Worm (Caenorhabditis elegans): ENCODE data around the gene F21F8.5.

DNA sequence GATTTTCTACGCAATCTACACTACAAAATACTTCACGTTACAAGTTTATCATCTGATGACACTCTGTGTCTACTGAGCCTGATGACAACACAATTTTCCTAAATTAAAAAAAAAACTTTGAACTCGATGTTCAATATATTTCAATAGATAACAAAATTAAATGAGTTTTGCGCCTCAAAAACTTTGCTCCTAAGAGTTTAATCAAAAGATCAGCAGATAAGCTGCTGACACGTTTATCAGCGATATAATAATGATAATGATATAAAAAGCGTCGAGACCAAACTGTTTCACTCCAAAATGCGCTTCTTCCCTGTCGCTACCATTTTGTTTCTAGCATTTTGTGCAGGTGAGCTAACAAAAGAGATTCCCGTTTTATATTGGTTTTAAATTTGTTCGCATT, 41.5 kb upstream of the F21F8.5 start, which contains the start of gene clec-218:
- TF ChIP-seq nfya-1 (tag; optimal IDR thresholded peaks at IDR 0.05; ENCODE audit: borderline replicate concordance, insufficient read depth) (no peak), ceh-58 (GFP tag; IDR thresholded peaks at IDR 0.05) (no peak), nhr-80 (tag; optimal IDR thresholded peaks at IDR 0.05) (peak; percentile 48), attf-3 (GFP tag; conservative IDR thresholded peaks at IDR 0.05) (no peak), Y53G8AR.9 (GFP tag; conservative IDR thresholded peaks at IDR 0.05) (no peak), ztf-26 (tag; optimal IDR thresholded peaks at IDR 0.05) (no peak), nhr-27 (tag; optimal IDR thresholded peaks at IDR 0.05) (no peak), zim-3 (tag; optimal IDR thresholded peaks at IDR 0.05) (no peak), him-1 (tag; optimal IDR thresholded peaks at IDR 0.05) (no peak), ztf-22 (GFP tag; optimal IDR thresholded peaks at IDR 0.05) (no peak), unc-62 (GFP tag; optimal IDR thresholded peaks at IDR 0.05) (no peak), ama-1 (optimal IDR thresholded peaks at IDR 0.05) (no peak), ama-1 (GFP tag; optimal IDR thresholded peaks at IDR 0.05) (no peak), let-526 (GFP tag; IDR thresholded peaks at IDR 0.05) (no peak), ZK185.1 (tag; optimal IDR thresholded peaks at IDR 0.05; ENCODE audit: poor library complexity, severe bottlenecking) (no peak)

Data from whole organism, young adult.